Fruit fly (Drosophila melanogaster): ENCODE measurements around the gene CG6414.
A peak's percentile ranks its signal among the peaks of the same experiment; 100 is the strongest.

Gene CG6414

DNA sequence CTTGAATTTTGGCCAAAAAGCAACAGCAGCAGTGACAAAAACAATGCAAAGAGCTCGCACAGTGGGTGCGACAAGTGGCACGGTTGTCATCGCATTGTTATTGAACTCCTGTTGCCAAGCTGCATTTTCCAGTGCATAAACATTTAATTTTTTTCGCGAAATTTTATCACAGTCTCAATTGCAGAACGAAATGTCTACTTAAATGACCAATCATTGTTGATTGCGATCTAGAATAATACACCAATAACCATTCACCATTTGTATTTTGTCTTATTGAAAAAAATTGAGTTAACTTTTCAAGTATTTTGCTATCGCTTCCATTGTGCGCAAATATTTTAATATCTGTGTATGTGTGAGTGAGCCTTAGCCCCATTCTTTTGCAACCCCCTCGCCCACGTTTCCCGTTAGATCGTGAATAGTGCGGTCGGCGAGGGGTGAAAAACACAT lies 20.9 kb downstream of the CG6414 start:
- TF ChIP-seq achi (GFP tag; optimal IDR thresholded peaks at IDR 0.05) (no peak), fd59A (GFP tag; optimal IDR thresholded peaks at IDR 0.05) (no peak), eg (GFP tag; IDR thresholded peaks at IDR 0.05) (0 out of 3 replicates have a peak, but pooled peaks have one; percentile 37), pdm3 (GFP tag; optimal IDR thresholded peaks at IDR 0.05) (no peak), ss (GFP tag; optimal IDR thresholded peaks at IDR 0.05) (no peak), fkh (GFP tag; optimal IDR thresholded peaks at IDR 0.05) (no peak), CG11294 (GFP tag; IDR thresholded peaks at IDR 0.05) (peak; percentile 23; the same call in 1 of the 2 replicates), CG8319 (GFP tag; optimal IDR thresholded peaks at IDR 0.05) (no peak), esn (GFP tag; optimal IDR thresholded peaks at IDR 0.05) (peak; percentile 10), dsx (GFP tag; optimal IDR thresholded peaks at IDR 0.05; ENCODE audit: poor library complexity, severe bottlenecking) (no peak), Ets21C (GFP tag; optimal IDR thresholded peaks at IDR 0.05) (no peak), Sox14 (GFP tag; optimal IDR thresholded peaks at IDR 0.05) (peak; percentile 0), CG9139 (GFP tag; optimal IDR thresholded peaks at IDR 0.05) (no peak), Hr4 (GFP tag; optimal IDR thresholded peaks at IDR 0.05) (peak; percentile 69), acj6 (GFP tag; optimal IDR thresholded peaks at IDR 0.05) (no peak), CG8632 (GFP tag; optimal IDR thresholded peaks at IDR 0.05) (no peak), OdsH (GFP tag; optimal IDR thresholded peaks at IDR 0.05) (peak; percentile 41), CG15336 (GFP tag; IDR thresholded peaks at IDR 0.05) (peak; percentile 52), dac (GFP tag; optimal IDR thresholded peaks at IDR 0.05) (peak; percentile 19), CG8119 (GFP tag; IDR thresholded peaks at IDR 0.05) (peak; percentile 46; the same call in 1 of the 3 replicates), Sox15 (GFP tag; optimal IDR thresholded peaks at IDR 0.05) (no peak), CG31627 (GFP tag; optimal IDR thresholded peaks at IDR 0.05) (peak; percentile 30), Eip78C (GFP tag) (peak; percentile 84), CG10631 (GFP tag; optimal IDR thresholded peaks at IDR 0.05) (peak; percentile 42), Hr38 (GFP tag; optimal IDR thresholded peaks at IDR 0.05) (no peak), CG6808 (GFP tag; optimal IDR thresholded peaks at IDR 0.05) (no peak), CG4318 (GFP tag; optimal IDR thresholded peaks at IDR 0.05) (peak; percentile 14), CG6854 (GFP tag; optimal IDR thresholded peaks at IDR 0.05) (no peak)

DNA sequence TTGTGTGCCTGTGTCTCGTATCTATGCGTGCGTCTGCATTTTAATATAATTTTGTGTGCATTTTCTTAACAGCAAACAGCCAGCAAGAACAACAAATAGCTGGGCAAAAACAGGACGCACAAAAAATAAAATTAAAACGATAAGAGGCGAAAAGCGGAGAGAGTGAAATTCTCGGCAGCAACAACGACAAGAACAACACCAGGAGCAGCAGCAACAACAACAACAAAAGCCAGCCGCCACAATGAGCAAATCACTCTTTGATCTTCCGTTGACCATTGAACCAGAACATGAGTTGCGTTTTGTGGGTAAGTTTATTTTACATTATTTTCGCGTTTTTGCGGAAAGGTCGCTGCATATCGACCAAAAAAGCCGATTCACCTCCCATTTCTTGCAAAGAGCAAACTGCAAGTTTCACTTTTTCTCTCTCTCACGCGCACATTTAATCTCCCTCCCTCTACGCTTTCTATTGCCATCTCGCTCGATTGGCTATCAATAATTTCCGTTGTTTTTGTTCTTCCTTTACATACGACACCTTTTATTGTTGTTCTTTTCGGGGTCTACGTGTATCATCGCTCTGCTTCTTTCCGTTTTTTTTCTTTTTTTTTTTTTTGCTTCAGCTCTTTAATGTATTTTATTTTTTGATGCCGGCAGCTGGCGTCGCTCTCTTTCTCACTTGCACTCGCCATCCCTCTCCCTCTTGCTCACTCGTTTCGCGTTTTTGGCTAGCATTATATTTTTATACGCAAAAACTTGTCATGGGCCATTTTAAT lies 21.6 kb downstream of the CG6414 start:
- TF ChIP-seq CG10669 (GFP tag; optimal IDR thresholded peaks at IDR 0.05) = no peak
- no peak for TF ChIP-seq CG16779 (tag; optimal IDR thresholded peaks at IDR 0.05)
- TF ChIP-seq vri (GFP tag; optimal IDR thresholded peaks at IDR 0.05) = peak; percentile 16
- TF ChIP-seq CG8319 (GFP tag; optimal IDR thresholded peaks at IDR 0.05) = no peak
- TF ChIP-seq Eip93F (GFP tag; optimal IDR thresholded peaks at IDR 0.05) = no peak
- TF ChIP-seq cyc (GFP tag; optimal IDR thresholded peaks at IDR 0.05) = no peak
- peak; percentile 87 for TF ChIP-seq svp (GFP tag)
- TF ChIP-seq Eip75B (GFP tag; optimal IDR thresholded peaks at IDR 0.05) = no peak
- TF ChIP-seq CG34406 (GFP tag; optimal IDR thresholded peaks at IDR 0.05) = no peak
- no peak for TF ChIP-seq Hr39 (GFP tag; optimal IDR thresholded peaks at IDR 0.05)
- TF ChIP-seq ss (GFP tag; optimal IDR thresholded peaks at IDR 0.05) = peak in 1 of 2 experiments; percentile 47
- TF ChIP-seq CG6163 (GFP tag; IDR thresholded peaks at IDR 0.05) = peak; percentile 56; the same call in 2 of the 3 replicates
- TF ChIP-seq eg (GFP tag; IDR thresholded peaks at IDR 0.05) = peak; percentile 39; the same call in 2 of the 3 replicates
- TF ChIP-seq CG6276 (GFP tag; optimal IDR thresholded peaks at IDR 0.05) = no peak
- no peak for TF ChIP-seq CG7368 (GFP tag; optimal IDR thresholded peaks at IDR 0.05)
- TF ChIP-seq Hr38 (GFP tag; optimal IDR thresholded peaks at IDR 0.05) = no peak
- no peak for TF ChIP-seq fkh (GFP tag; optimal IDR thresholded peaks at IDR 0.05)
- TF ChIP-seq Hr4 (GFP tag; optimal IDR thresholded peaks at IDR 0.05) = no peak
- no peak for TF ChIP-seq Ets96B (tag; optimal IDR thresholded peaks at IDR 0.05)
- peak; percentile 8 for TF ChIP-seq CG8632 (GFP tag; optimal IDR thresholded peaks at IDR 0.05)
- TF ChIP-seq Blimp-1 (GFP tag; optimal IDR thresholded peaks at IDR 0.05) = peak; percentile 47
- TF ChIP-seq spab (GFP tag; optimal IDR thresholded peaks at IDR 0.05) = no peak

Data from whole organism, prepupa.